Worm (Caenorhabditis elegans): ENCODE data around the gene C08B6.2.

ce11 chrV:10105412-10105811, at the start of gene C08B6.2:
- TF ChIP-seq pag-3 (tag; optimal IDR thresholded peaks at IDR 0.05; ENCODE audit: borderline replicate concordance) (no peak), hlh-30 (tag; optimal IDR thresholded peaks at IDR 0.05; ENCODE audit: insufficient read depth) (no peak), ceh-2 (tag; optimal IDR thresholded peaks at IDR 0.05) (no peak), elt-2 (tag; optimal IDR thresholded peaks at IDR 0.05) (no peak), dmd-4 (tag; optimal IDR thresholded peaks at IDR 0.05; ENCODE audit: borderline replicate concordance) (no peak), ttx-3 (tag; optimal IDR thresholded peaks at IDR 0.05) (no peak)
